Worm (Caenorhabditis elegans) whole organism, young adult: Measurements from ENCODE around the gene gcy-1.

Source experiments
- F33H1.4 ChIP-seq: fragments of 200-800 bp; sonication (Bioruptor generic); IDR thresholded peaks from 2 replicates; pipeline ENCODE4 v1.3.6; 2022; ENCODE audit warnings: missing genetic modification reagents, missing genetic modification characterization, missing compliant biosample characterization
- T07F8.4 ChIP-seq: sonication (generic microtip); optimal IDR thresholded peaks from 2 replicates; lab custom pipeline; 2016; ENCODE audit warnings: mild to moderate bottlenecking, missing genetic modification characterization, moderate library complexity, missing compliant biosample characterization
- ccch-3 ChIP-seq: fragments of 200-800 bp; sonication (Bioruptor generic); optimal IDR thresholded peaks from 2 replicates; lab custom pipeline; 2018; ENCODE audit warnings: mild to moderate bottlenecking, missing genetic modification characterization, missing compliant biosample characterization
- let-607 ChIP-seq, 2 experiments: fragments of 200-800 bp in 1 of 2; sonication (Bioruptor generic) in 1 of 2; sonication (generic microtip) in 1 of 2; optimal IDR thresholded peaks; 2 replicates each; lab custom pipeline; 2016 to 2018; ENCODE audit warnings: mild to moderate bottlenecking in 2 of 2, missing compliant biosample characterization in 2 of 2, missing genetic modification characterization in 2 of 2, moderate library complexity in 2 of 2, missing genotype in 1 of 2
- lin-35 ChIP-seq, 3 experiments: fragments of 150-350 bp in 2 of 3; sonication (generic microtip) in 1 of 3; optimal IDR thresholded peaks; 2 replicates each; lab custom pipeline; 2014 to 2018; ENCODE audit warnings: missing biosample characterization in 3 of 3, missing genetic modification characterization in 3 of 3, missing genetic modification reagents in 3 of 3
- madf-3 ChIP-seq: fragments of 200-800 bp; sonication (Bioruptor generic); IDR thresholded peaks from 2 replicates; pipeline ENCODE4 v1.3.6; 2022; ENCODE audit warnings: missing genetic modification reagents, missing genetic modification characterization, missing compliant biosample characterization
- pbrm-1 ChIP-seq: fragments of 200-800 bp; sonication (Bioruptor generic); IDR thresholded peaks from 2 replicates; pipeline ENCODE4 v1.3.6; 2022; ENCODE audit warnings: missing genetic modification reagents, missing genetic modification characterization, missing compliant biosample characterization
- tbp1 ChIP-seq: fragments of 200-800 bp; sonication (Bioruptor generic); optimal IDR thresholded peaks from 2 replicates; lab custom pipeline; 2018; ENCODE audit warnings: mild to moderate bottlenecking, missing genetic modification characterization, missing compliant biosample characterization
- unc-62 ChIP-seq: fragments of 150-350 bp; optimal IDR thresholded peaks from 2 replicates; lab custom pipeline; 2014; ENCODE audit warnings: missing biosample characterization, missing genetic modification reagents, missing genetic modification characterization
- ztf-22 ChIP-seq: fragments of 200-800 bp; sonication (Bioruptor generic); optimal IDR thresholded peaks from 2 replicates; lab custom pipeline; 2018; ENCODE audit warnings: mild to moderate bottlenecking, missing genetic modification characterization, moderate library complexity, missing compliant biosample characterization

DNA sequence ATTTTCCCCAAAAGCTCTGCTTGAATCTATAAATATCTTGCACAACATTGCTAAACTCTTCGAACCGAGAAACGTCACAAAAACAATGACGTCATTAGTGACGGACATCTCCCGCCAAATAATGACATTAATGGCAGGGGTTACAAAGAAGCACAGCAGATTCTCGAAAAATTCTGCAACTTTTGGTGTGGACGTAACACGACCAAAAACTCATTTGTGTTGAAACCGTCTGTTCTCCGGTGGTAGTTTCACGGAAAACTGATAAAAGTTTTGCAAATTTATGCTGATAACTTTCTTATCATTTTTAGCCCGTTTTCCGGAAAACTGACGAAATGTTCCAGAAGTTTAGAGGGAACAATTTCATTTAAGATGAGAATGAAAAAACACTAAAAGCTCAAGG is 18.1 kb downstream of the gcy-1 start:
- TF ChIP-seq let-607 (tag; optimal IDR thresholded peaks at IDR 0.05; lab: Kevin White, UChicago) (no peak), pbrm-1 (GFP tag; lab: Robert Waterston, UW) (no peak), tbp1 (peak; percentile 1), F33H1.4 (GFP tag; lab: Robert Waterston, UW) (no peak), lin-35 (GFP tag; optimal IDR thresholded peaks at IDR 0.05; lab: Kevin White, UChicago) (no peak), ztf-22 (GFP tag; lab: Kevin White, UChicago) (no peak), ccch-3 (GFP tag; lab: Kevin White, UChicago) (no peak), madf-3 (no peak), unc-62 (GFP tag; lab: Kevin White, UChicago) (no peak), T07F8.4 (tag; lab: Kevin White, UChicago) (no peak)
